Worm (Caenorhabditis elegans) whole organism, dauer: ENCODE data around the gene rab-6.1.
"Not testable (repeated sequence)": the region's sequence is repeated elsewhere in the genome, so short reads cannot be mapped to it uniquely, and the experiment has no call there.

Source experiments
- unc-62 ChIP-seq: sonication (generic microtip); optimal IDR thresholded peaks from 2 replicates; lab custom pipeline; 2017; ENCODE audit warnings: missing biosample characterization, missing genetic modification reagents, missing genetic modification characterization

Gene rab-6.1

DNA sequence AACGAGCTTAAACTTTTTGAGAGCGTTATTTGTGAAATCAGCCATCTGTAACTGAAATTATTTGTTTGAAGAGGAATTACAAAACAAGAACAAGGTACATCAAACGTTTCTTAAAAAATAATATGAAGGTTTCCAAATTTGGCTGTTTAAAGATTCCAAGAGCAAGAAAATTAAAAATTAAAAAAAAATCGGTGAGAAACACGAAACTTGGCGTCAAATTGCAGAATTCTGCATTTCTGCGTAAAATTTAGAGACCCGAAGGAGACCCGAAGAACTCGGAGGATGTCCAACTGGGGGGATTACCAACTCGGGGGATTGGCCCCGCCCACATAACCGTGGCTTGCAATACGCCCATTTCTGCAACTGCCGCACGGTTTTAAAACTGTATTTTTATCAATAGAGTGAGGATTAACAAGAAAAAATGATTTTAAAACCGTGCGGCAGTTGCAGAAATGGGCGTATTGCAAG lies at the start of gene rab-6.1:
Gene rab-6.1 (minus strand): TSS at position 51 of the 468 bp plus-strand sequence.
- not testable (repeated sequence) for TF ChIP-seq unc-62 (GFP tag; lab: Kevin White, UChicago)

DNA sequence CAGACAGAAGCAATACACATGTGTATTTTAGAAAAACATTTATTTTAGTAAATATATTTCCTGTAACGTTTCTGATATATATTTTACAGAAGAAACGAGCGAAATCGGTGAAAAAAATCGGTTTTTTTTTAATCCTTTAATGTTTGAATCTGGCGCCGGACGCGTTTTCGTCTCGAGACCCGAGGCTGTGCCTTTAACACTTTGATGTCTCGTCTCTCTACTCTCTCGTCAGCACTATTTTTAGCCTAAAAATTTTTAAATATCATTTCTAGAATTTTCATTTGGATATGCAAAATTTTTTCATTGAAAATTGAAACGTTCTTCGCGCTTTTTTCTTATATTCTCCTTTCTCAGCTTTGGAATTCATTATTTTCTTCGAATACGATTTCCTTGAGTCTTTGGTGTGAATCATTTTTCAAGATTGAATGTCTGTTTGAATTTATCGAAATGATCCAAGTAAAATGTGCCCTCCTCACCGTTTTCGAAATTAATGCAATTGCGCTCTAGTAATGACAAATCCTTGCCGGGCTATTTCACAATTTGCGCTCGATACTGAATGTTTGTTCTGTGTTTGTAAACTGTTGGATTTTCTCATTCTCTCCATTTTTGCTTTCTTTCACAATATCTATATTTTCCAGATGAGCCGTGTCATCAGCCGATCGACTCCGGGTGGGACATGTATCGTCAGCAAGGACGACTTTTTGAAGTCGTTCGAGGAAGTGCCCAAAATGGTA lies 48.8 kb upstream of the rab-6.1 start, which contains the start of gene cls-2:
Gene cls-2 (plus strand): TSS at position 635 of the 734 bp plus-strand sequence.
- no peak for TF ChIP-seq unc-62 (GFP tag; lab: Kevin White, UChicago)

DNA sequence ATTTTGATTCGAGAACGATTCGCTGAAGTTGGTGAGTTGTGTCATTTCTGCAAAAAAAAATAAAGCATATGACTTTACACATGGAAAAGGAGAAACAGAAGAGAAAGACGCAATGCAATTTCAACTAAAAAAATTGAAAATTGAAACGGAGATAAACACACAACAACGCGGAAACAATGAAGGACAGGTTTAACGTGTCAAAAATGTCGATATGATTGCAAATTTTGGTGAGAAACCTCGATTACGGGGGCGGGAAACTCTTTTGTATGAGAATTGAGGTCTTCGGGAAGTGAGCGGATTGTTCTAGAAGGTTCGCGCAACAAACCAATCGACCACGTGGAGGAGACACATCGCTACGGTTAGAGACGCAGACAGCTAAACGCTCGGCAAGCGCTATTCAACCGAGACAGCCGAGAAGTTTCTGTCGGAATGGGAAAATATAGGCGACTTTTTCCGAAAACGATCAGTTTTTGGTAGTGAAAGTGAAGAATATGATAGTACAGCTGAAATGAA lies 48.0 kb upstream of the rab-6.1 start, which contains the start of gene R107.5:
Gene R107.5 (minus strand): TSS at position 51 of the 513 bp plus-strand sequence.
- TF ChIP-seq unc-62 (GFP tag; lab: Kevin White, UChicago), result no peak

DNA sequence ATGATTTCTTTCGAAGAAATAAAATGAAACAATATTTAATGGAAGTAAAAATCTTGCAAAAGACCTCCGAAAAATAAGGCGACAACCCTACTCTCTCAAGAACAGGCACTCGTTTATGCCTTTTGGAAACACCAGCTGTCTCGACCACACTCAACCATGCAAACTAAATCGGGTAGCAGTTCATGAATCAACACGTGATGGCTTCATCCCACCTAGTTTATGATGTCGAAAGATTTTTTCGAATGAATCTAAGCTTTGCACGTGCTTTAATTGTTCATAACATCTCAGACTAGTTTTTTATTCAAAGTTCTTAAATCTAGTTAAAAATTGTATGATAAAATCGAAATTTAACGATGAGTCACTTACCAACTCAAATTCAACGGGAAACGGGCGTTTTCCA lies 47.5 kb upstream of the rab-6.1 start:
- no peak for TF ChIP-seq unc-62 (GFP tag; lab: Kevin White, UChicago)

DNA sequence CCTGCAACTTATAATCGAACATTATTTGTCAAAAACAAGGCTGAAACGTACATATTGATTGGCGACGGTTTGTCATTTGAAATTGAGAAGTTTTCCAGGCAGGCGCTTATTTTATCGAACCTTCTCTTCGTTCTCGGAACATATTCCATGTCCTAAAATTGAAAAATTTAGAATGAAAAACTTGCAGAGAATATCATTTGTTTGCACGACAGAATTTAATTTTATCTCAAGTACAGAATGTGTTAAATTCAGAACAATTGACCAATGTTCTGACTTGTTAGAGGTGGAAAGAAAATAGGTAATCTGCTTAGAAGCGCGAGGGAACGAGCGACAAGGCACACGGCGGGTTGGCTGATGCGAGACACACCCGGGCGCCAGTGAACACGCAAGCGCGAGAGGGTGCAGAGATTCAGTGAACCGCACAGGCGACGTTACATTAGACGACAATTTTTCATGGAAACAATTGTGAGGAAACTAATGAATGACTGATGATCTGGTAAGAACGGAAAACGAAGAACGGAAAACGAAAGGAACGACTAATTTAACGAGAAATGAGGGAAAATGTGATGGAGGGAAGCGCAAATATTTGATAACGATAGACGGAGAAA lies 46.7 kb upstream of the rab-6.1 start:
- TF ChIP-seq unc-62 (GFP tag; lab: Kevin White, UChicago), result no peak

DNA sequence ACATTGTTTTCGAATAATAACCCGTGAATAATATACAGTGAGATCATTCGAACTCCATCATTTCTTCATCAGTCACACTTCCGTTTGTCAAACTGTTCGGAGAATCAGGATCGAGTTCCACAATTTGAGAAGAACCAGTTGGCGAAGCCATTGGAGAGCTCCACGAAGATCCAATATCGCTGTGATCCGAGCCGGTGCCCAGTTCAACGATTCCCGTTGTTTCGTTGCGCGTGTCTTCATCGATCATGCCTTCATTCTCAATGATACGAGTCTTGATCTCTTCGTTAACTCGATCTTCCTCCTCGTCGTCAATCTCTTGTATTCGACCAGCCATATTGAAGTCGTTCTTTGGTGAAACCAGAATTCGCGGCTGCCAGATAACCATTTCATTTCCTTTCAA lies 46.0 kb upstream of the rab-6.1 start:
- no peak for TF ChIP-seq unc-62 (GFP tag; lab: Kevin White, UChicago)

DNA sequence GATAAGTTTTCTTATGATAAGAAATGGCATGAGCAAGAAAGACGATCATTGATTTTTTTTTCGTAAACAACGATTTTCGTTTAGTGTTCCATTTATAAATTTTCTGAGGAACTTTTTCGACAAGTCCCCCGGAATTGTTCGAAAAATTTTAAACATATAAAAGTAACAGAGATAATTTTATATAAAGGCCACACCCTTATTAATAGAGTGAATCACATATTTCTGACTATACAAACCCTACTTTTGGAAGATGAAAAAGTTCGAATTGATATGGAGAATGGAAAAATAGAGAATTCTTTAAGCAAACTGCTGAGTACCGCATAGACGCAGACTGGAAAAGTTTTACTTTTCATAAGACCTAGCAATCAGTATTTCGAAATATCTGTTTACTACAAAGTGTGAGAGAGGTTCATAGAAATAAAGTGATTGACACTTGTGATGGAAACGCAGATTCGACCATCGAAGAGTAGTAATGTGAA lies 45.4 kb upstream of the rab-6.1 start:
- no peak for TF ChIP-seq unc-62 (GFP tag; lab: Kevin White, UChicago)

DNA sequence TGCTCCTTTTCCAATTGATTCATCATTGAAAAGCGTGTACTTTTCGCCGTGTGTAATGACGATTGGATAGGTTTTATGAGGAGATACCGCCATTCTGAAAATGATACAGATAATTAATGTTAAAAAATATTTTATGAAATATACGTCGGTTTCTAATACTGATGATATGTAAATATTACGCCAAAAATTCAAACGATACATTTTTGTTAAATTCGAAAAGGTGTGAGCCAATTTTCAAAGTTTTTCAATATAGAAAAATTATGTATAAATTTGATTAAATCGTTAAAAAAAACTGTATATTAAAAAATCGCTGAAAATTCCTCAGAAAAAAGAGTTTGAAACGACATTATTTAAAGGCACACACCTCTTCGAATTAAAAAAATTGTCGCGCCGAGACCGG lies 44.8 kb upstream of the rab-6.1 start, which contains the start of gene ikke-1:
Gene ikke-1 (minus strand): TSS at position 101 of the 400 bp plus-strand sequence.
- no peak for TF ChIP-seq unc-62 (GFP tag; lab: Kevin White, UChicago)

DNA sequence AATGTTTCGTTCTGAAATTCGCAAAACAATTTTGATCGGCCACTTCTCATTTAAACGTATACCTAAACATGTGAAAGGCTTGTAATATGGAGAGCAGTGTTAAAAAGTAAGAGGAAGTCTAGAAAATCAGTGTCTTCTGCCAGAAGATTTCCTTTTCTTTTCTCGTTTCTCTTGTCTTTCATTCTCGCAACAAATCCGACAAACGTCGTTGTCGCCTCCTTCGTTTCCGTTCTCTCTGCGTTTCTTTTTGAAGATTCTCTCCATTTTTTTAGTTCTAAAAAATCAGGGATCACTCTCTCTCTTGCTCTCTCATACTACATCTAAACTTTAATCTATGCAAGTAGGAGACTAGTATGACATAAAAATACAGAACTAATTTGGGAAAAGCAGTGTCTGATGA lies 41.5 kb upstream of the rab-6.1 start:
- TF ChIP-seq unc-62 (GFP tag; lab: Kevin White, UChicago), result no peak

DNA sequence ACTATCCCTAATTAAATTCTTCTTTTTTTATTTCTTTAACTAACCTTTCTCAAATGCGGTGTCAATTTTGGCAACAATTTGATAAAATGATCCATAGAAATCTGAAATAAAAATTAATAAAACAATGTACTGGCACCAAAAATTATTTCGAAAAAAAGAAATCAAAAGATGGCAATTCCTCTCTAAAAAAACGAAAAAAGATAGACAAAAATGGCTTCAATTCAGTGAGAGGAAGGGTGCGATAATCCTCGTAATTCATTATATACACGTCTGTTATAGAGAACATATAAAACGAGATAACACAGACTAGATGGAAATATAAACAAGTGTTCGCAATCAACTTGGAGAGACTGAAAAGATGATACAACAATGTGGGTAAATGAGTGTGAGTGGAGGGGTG lies 40.1 kb upstream of the rab-6.1 start, which contains the start of gene R107.2:
Gene R107.2 (minus strand): TSS at position 101 of the 400 bp plus-strand sequence.
- no peak for TF ChIP-seq unc-62 (GFP tag; lab: Kevin White, UChicago)

DNA sequence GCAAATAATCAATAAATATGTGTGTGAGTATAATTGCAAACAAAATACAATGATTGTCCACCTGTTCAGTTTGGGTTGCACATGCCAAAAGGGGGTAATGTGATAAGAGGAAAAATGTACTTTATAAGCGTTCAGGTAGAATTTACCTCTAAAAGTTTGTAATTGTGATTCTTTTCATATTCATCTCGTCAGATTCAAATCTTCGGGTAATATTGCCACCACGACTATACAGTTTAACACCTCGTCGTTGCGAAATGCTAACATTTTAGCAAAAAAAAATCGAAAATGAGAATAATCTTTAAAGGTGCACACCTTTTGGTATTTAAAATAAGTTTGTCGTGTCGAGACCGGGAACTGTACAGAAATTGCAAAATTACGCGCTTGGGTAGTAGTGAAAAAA lies 37.4 kb upstream of the rab-6.1 start, which contains the start of gene nac-2:
Gene nac-2 (minus strand): TSS at position 101 of the 400 bp plus-strand sequence.
- no peak for TF ChIP-seq unc-62 (GFP tag; lab: Kevin White, UChicago)

DNA sequence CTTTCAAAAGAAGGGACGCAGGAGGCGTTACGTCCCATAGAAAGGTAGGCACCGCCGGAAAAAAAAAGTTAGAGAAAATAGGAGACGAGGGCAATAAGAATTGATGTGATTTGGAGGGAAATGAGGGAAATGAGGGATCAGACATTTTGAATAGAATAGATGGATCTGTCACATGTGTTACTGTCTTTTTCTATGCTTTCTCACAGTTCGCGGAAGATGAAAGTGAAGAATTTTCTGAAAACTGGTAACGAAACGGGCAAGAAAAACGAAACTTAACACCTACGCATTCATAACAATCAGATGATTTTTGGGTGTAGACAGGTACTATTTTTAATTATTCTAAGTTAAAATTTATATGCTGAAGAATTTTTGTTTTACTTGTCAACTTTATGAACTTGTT lies 31.9 kb upstream of the rab-6.1 start, which contains the start of gene R107.9:
Gene R107.9 (plus strand): TSS at position 301 of the 400 bp plus-strand sequence.
- TF ChIP-seq unc-62 (GFP tag; lab: Kevin White, UChicago), result no peak

DNA sequence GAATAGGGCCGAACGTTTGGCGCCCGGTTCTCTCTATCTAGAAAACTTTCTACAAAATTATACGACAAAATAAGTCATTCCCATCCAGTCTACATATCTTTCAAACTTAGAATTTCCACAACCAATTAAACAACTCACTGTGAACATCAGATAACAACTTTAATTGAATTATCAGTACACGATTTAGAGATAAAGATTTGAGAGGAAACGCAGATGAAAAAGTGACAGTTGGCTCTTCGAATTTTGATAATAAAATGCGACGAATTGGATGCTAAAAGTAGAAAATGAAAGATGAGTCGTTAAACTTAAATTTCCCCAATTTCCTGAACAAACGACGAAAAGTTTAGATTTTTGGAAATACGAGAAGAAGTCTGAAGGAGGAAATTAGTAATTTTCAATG lies 29.3 kb upstream of the rab-6.1 start:
- no peak for TF ChIP-seq unc-62 (GFP tag; lab: Kevin White, UChicago)

DNA sequence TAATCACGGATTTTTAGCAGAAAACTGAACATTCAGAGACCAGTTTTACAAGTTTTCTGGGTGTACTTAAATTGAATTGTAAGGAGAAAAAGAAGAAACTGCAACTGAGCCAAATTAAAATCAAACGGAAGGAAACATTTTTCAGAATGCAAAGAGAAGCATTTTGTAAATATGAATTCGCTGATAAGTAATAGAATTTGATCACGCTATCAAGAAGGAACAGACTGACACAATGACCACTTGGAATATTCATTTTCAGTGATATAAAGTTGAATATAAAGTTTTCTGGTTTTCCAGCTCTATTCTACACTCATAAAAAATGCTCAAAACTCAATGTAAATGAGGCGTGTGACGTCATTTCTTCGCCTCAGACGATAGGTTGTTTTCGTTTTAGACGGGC lies 28.4 kb upstream of the rab-6.1 start:
- no peak for TF ChIP-seq unc-62 (GFP tag; lab: Kevin White, UChicago)

DNA sequence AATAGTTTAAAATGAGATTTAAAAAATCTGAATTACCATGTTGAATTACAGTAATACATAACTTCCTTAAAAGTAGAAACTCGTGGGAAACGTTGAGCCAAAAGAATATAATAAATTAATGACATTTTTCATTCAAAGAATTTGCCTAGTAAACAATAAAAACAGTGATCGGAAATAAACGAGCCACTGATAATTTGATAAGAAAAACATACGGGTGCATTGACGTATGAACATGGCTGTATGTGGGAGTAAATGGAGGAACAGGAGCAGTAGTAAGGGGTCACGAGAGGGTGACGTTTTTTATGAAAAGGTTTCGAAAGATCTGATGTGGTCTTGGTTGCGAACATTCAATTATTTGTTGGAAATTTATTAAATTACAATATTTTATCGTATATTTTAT lies 25.1 kb upstream of the rab-6.1 start:
- no peak for TF ChIP-seq unc-62 (GFP tag; lab: Kevin White, UChicago)

DNA sequence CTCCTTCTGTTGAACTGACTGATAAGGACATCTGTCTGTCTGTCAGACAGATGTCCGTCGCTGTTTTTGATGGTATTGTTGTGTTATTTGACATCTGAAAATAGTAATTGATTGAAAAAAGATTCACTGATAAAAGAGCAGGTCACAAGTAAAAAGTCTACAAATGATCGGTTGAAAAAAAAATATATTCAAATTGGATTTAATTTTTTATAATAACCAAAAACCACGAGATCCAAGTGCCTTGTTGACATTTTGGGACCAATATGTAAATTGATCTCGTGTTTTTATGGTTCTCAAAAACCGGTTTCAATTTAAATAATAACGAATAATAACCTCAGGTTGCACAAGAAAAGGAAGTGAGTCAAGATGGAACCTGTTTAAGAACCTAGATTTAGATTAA lies 21.2 kb upstream of the rab-6.1 start, which contains the start of gene F59B2.13:
Gene F59B2.13 (minus strand): TSS at position 101 of the 400 bp plus-strand sequence.
- TF ChIP-seq unc-62 (GFP tag; lab: Kevin White, UChicago), result no peak
